Worm (Caenorhabditis elegans): ENCODE results near the gene F48E8.8.

The F48E8.8 gene

DNA sequence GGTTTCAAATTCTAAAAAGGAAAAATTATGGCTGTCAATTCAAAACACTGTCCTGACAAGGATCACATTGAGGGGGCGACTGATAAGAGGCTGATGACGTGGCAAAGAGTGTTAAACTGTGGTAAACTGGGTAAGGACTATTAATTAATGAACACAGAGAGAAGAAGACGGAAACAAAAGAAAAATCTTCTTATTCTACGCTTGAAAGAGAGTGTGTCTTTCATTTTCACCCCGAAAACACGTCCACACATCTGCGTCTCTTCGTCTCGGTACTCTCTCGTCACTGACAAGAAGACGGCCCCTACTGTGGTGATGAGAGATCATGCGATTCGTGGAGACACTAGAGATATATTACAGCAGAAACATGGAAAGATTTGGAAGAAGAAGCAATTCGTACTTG is 28.2 kb downstream of the F48E8.8 start (continued):
- TF ChIP-seq ceh-82 (tag; optimal IDR thresholded peaks at IDR 0.05) (no peak), skn-1 (tag; optimal IDR thresholded peaks at IDR 0.05) (no peak), unc-62 (GFP tag; optimal IDR thresholded peaks at IDR 0.05) (no peak)

DNA sequence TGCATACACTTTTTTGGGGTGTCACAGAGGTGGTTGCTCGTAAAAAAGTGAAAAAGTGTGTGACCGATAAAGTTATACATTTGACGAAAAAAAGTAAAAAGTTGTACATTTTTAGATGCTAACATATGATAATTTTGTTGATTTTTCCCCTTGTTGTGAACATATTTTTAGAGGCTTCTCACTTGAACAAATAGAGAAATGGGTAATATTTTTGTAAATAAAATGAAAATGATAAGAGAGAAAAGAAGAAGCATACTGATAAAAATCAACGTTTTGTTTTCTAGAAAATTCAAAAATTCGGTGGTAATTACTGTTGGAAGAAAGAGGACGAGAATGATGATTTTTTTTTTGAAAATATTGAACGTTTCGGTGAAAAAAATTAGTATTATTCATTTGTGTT is 29.3 kb downstream of the F48E8.8 start:
- no peak for TF ChIP-seq egl-27 (tag; optimal IDR thresholded peaks at IDR 0.05)
- peak; percentile 72 for TF ChIP-seq elt-2 (tag; optimal IDR thresholded peaks at IDR 0.05)
- peak; percentile 91 for TF ChIP-seq pha-4 (tag; optimal IDR thresholded peaks at IDR 0.05)

DNA sequence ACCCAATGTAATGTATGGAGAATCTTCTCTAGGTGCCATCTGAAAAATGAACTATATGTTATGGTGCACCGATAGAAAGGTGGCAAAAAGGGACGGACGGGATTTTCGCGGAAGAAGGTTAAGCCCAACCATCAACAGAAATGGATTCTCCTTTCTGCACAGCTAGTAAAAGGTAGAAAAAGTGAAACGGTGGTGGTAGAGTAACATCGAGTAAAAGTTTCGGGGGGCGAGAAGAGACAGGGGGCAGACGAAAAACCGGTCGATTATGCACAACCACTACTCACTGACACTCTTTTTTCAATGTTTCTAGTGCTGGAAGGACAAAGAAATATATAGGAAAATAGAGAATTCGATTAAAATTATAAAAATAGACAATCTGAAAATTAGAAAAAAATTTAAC is 30.1 kb downstream of the F48E8.8 start:
- TF ChIP-seq ama-1 (optimal IDR thresholded peaks at IDR 0.05) (peak; percentile 19), nhr-237 (tag; optimal IDR thresholded peaks at IDR 0.05) (no peak)

ce11 chrIII:5417921-5418320 is 31.7 kb downstream of the F48E8.8 start:
- no peak for TF ChIP-seq sea-2 (GFP tag; optimal IDR thresholded peaks at IDR 0.05)
- TF ChIP-seq ceh-82 (tag; optimal IDR thresholded peaks at IDR 0.05): no peak
- TF ChIP-seq fkh-10 (GFP tag; optimal IDR thresholded peaks at IDR 0.05): no peak
- no peak for TF ChIP-seq skn-1 (tag; optimal IDR thresholded peaks at IDR 0.05)
- TF ChIP-seq pha-4 (tag; optimal IDR thresholded peaks at IDR 0.05): peak; percentile 43

- TF ChIP-seq elt-2 (tag; optimal IDR thresholded peaks at IDR 0.05): no peak
- TF ChIP-seq sea-2 (GFP tag; optimal IDR thresholded peaks at IDR 0.05): no peak
- TF ChIP-seq jun-1 (tag; optimal IDR thresholded peaks at IDR 0.05): no peak
- no peak for TF ChIP-seq ceh-16 (tag; optimal IDR thresholded peaks at IDR 0.05)
- no peak for TF ChIP-seq elt-3 (tag; optimal IDR thresholded peaks at IDR 0.05)
- no peak for TF ChIP-seq nhr-23 (tag; optimal IDR thresholded peaks at IDR 0.05)
- no peak for TF ChIP-seq lsy-12 (tag; optimal IDR thresholded peaks at IDR 0.05)
- TF ChIP-seq ZK546.5 (tag; optimal IDR thresholded peaks at IDR 0.05): no peak
- TF ChIP-seq pqm-1 (tag; optimal IDR thresholded peaks at IDR 0.05): no peak
- TF ChIP-seq nhr-25 (tag; optimal IDR thresholded peaks at IDR 0.05): no peak
- TF ChIP-seq ceh-82 (tag; optimal IDR thresholded peaks at IDR 0.05): no peak
- TF ChIP-seq tbx-2 (tag; optimal IDR thresholded peaks at IDR 0.05): no peak
- no peak for TF ChIP-seq nhr-76 (tag; optimal IDR thresholded peaks at IDR 0.05)
These were observed 35.9 kb downstream of the F48E8.8 start, which contains the start of gene grl-22 for ce11 chrIII:5413680-5414079. Gene grl-22 (minus strand): TSS chrIII:5414011.

DNA sequence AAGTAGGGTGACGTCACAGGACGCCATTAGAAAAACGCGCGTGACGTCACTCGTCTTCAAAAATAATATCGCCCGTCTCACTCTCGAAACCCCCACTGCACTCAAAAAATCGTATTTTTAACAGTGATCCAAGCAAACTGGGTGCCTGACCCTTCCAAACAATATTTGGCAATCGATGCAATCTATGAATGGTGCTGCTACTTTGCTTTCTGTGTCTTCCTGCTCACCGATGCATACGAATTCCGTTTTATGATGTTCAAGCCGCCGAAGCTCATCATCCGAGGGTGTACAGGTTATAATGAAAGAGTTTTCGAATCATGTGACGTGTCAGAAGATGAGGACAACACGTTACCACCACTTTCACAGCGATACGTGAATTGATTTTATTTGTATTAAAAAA is 42.0 kb downstream of the F48E8.8 start, which contains the start of gene W03A5.1:
Gene W03A5.1 (plus strand): TSS at position 301 of the 400 bp plus-strand sequence.
- no peak for TF ChIP-seq jun-1 (tag; optimal IDR thresholded peaks at IDR 0.05)
- no peak for TF ChIP-seq egl-27 (tag; optimal IDR thresholded peaks at IDR 0.05)
- no peak for TF ChIP-seq elt-1 (tag; optimal IDR thresholded peaks at IDR 0.05)
- TF ChIP-seq nhr-67 (tag; optimal IDR thresholded peaks at IDR 0.05): no peak
- TF ChIP-seq hmg-11 (tag; optimal IDR thresholded peaks at IDR 0.05): no peak
- no peak for TF ChIP-seq nhr-77 (tag; optimal IDR thresholded peaks at IDR 0.05)
- TF ChIP-seq ceh-82 (tag; optimal IDR thresholded peaks at IDR 0.05): no peak
- no peak for TF ChIP-seq elt-3 (tag; optimal IDR thresholded peaks at IDR 0.05)
- no peak for TF ChIP-seq unc-39 (tag; optimal IDR thresholded peaks at IDR 0.05)
- TF ChIP-seq ceh-28 (tag; optimal IDR thresholded peaks at IDR 0.05): no peak
- no peak for TF ChIP-seq lin-15B (tag; optimal IDR thresholded peaks at IDR 0.05)
- TF ChIP-seq fos-1 (tag; optimal IDR thresholded peaks at IDR 0.05): no peak
- TF ChIP-seq nhr-23 (tag; optimal IDR thresholded peaks at IDR 0.05): no peak
- no peak for TF ChIP-seq ceh-16 (tag; optimal IDR thresholded peaks at IDR 0.05)
- no peak for TF ChIP-seq nhr-11 (tag; optimal IDR thresholded peaks at IDR 0.05)
- no peak for TF ChIP-seq pqm-1 (tag; optimal IDR thresholded peaks at IDR 0.05)
- TF ChIP-seq ceh-9 (tag; optimal IDR thresholded peaks at IDR 0.05): no peak
- no peak for TF ChIP-seq nhr-237 (tag; optimal IDR thresholded peaks at IDR 0.05)

DNA sequence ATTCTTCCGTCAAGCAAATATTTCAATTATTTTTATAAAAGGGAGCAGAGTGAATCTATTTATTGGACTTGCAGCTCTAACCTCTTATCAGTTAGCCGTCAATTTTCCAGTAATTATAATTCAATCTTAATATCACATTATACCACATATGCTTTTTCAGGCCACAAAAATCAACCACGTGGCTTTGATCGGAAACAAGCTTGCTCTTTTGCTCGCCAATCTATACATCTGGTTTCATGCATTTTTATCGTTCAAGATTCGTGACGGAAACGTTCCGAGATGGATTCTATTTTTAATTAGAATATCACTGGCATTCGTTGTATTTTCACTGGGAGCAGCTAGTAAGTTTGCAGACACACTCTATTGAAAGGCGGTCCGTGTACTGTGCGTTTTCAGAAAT is 42.6 kb downstream of the F48E8.8 start:
- no peak for TF ChIP-seq lsy-12 (tag; optimal IDR thresholded peaks at IDR 0.05)
- no peak for TF ChIP-seq pha-4 (tag; optimal IDR thresholded peaks at IDR 0.05)
- no peak for TF ChIP-seq snpc-4 (tag; optimal IDR thresholded peaks at IDR 0.05)
- TF ChIP-seq ztf-11 (tag; optimal IDR thresholded peaks at IDR 0.05): no peak
- no peak for TF ChIP-seq nhr-11 (tag; optimal IDR thresholded peaks at IDR 0.05)
- TF ChIP-seq ama-1 (optimal IDR thresholded peaks at IDR 0.05): no peak
- TF ChIP-seq fkh-10 (GFP tag; optimal IDR thresholded peaks at IDR 0.05): no peak
- no peak for TF ChIP-seq fkh-2 (tag; optimal IDR thresholded peaks at IDR 0.05)
- TF ChIP-seq ceh-9 (tag; optimal IDR thresholded peaks at IDR 0.05): no peak
- no peak for TF ChIP-seq mdl-1 (tag; optimal IDR thresholded peaks at IDR 0.05)
- no peak for TF ChIP-seq elt-3 (tag; optimal IDR thresholded peaks at IDR 0.05)

Measured in whole organism, L3 larva.